Worm (Caenorhabditis elegans) whole organism, mixed stage, embryonic: Measurements from ENCODE around the gene sta-2.

Source experiments
- blmp-1 ChIP-seq: fragments of 150-350 bp; optimal IDR thresholded peaks from 2 replicates; lab custom pipeline; 2014; ENCODE audit warnings: missing biosample characterization, missing genetic modification characterization
- ceh-39 ChIP-seq: fragments of 150-350 bp; optimal IDR thresholded peaks from 2 replicates; lab custom pipeline; 2014; ENCODE audit warnings: missing biosample characterization, missing genetic modification characterization
- drap-1 ChIP-seq: fragments of 200-800 bp; sonication (Bioruptor generic); optimal IDR thresholded peaks from 3 replicates; lab custom pipeline; 2018; ENCODE audit warnings: mild to moderate bottlenecking, missing genetic modification characterization, missing compliant biosample characterization
- elt-1 ChIP-seq: sonication (generic microtip); optimal IDR thresholded peaks from 2 replicates; lab custom pipeline; 2017; ENCODE audit warnings: missing genetic modification characterization, mild to moderate bottlenecking, missing compliant biosample characterization, antibody characterized with exemption, moderate library complexity, borderline replicate concordance; ENCODE audit not compliant: insufficient read depth
- elt-3 ChIP-seq: fragments of 150-350 bp; optimal IDR thresholded peaks from 2 replicates; lab custom pipeline; 2014; ENCODE audit warnings: missing biosample characterization, missing genetic modification characterization
- mab-5 ChIP-seq: fragments of 150-350 bp; optimal IDR thresholded peaks from 2 replicates; lab custom pipeline; 2014; ENCODE audit warnings: missing biosample characterization, missing genetic modification characterization
- nhr-237 ChIP-seq: fragments of 150-350 bp; optimal IDR thresholded peaks from 2 replicates; lab custom pipeline; 2014; ENCODE audit warnings: missing biosample characterization, missing genetic modification characterization
- nhr-28 ChIP-seq: fragments of 150-350 bp; optimal IDR thresholded peaks from 2 replicates; lab custom pipeline; 2014; ENCODE audit warnings: missing biosample characterization, missing genetic modification characterization
- snpc-4 ChIP-seq: fragments of 150-350 bp; optimal IDR thresholded peaks from 2 replicates; lab custom pipeline; 2014; ENCODE audit warnings: missing biosample characterization, missing genetic modification characterization
- unc-39 ChIP-seq: fragments of 150-350 bp; optimal IDR thresholded peaks from 2 replicates; lab custom pipeline; 2014; ENCODE audit warnings: missing biosample characterization, missing genetic modification characterization

ce11 chrV:9709747-9710146 lies 31.3 kb upstream of the sta-2 start, which contains the start of gene tag-120:
- TF ChIP-seq elt-1 (tag; lab: Kevin White, UChicago) (no peak), unc-39 (tag; lab: Kevin White, UChicago) (no peak), nhr-237 (no peak), mab-5 (tag; lab: Kevin White, UChicago) (no peak), drap-1 (no peak), blmp-1 (tag; lab: Kevin White, UChicago) (no peak), ceh-39 (tag; lab: Kevin White, UChicago) (no peak), elt-3 (tag; lab: Kevin White, UChicago) (no peak), nhr-28 (tag; lab: Kevin White, UChicago) (no peak), snpc-4 (tag; lab: Kevin White, UChicago) (no peak)
